Worm (Caenorhabditis elegans) whole organism, young adult: ENCODE results near the gene srv-16.

Experiments
- C17E4.6 ChIP-seq: fragments of 200-800 bp; sonication (Bioruptor generic); IDR thresholded peaks from 2 replicates; pipeline ENCODE4 v1.3.6; 2022; ENCODE audit warnings: missing genetic modification reagents, missing genetic modification characterization, missing compliant biosample characterization
- F10E7.11 ChIP-seq: sonication (generic microtip); optimal IDR thresholded peaks from 2 replicates; lab custom pipeline; 2017; ENCODE audit warnings: mild to moderate bottlenecking, missing genetic modification characterization, moderate library complexity, missing compliant biosample characterization
- F52B5.7 ChIP-seq: sonication (generic microtip); optimal IDR thresholded peaks from 2 replicates; lab custom pipeline; 2016; ENCODE audit warnings: mild to moderate bottlenecking, missing genetic modification characterization, missing compliant biosample characterization
- F57C9.4 ChIP-seq: sonication (generic microtip); optimal IDR thresholded peaks from 2 replicates; lab custom pipeline; 2017; ENCODE audit warnings: mild to moderate bottlenecking, missing genetic modification characterization, missing compliant biosample characterization
- K11D2.4 ChIP-seq: fragments of 200-800 bp; sonication (Bioruptor generic); IDR thresholded peaks from 2 replicates; pipeline ENCODE4 v1.3.6; 2022; ENCODE audit warnings: missing genetic modification reagents, missing genetic modification characterization, missing compliant biosample characterization
- K12H6.12 ChIP-seq: fragments of 200-800 bp; sonication (Bioruptor generic); optimal IDR thresholded peaks from 2 replicates; lab custom pipeline; 2018; ENCODE audit warnings: mild to moderate bottlenecking, missing genetic modification characterization, missing compliant biosample characterization
- Y53G8AR.9 ChIP-seq: fragments of 200-800 bp; sonication (Bioruptor generic); conservative IDR thresholded peaks from 2 replicates; pipeline ENCODE4 v1.3.6; 2022; ENCODE audit warnings: missing genetic modification reagents, missing genetic modification characterization, missing compliant biosample characterization
- Y67H2A.10 ChIP-seq: fragments of 200-800 bp; sonication (Bioruptor generic); conservative IDR thresholded peaks from 2 replicates; pipeline ENCODE4 v1.3.6; 2022; ENCODE audit warnings: missing genetic modification reagents, missing genetic modification characterization, missing compliant biosample characterization
- Y95B8A.8 ChIP-seq: fragments of 200-800 bp; sonication (Bioruptor generic); IDR thresholded peaks from 2 replicates; pipeline ENCODE4 v1.3.6; 2022; ENCODE audit warnings: missing genetic modification reagents, missing genetic modification characterization, missing compliant biosample characterization
- akir-1 ChIP-seq: fragments of 200-800 bp; sonication (Bioruptor generic); optimal IDR thresholded peaks from 2 replicates; lab custom pipeline; 2018; ENCODE audit warnings: mild to moderate bottlenecking, missing genetic modification characterization, moderate library complexity, missing compliant biosample characterization
- ama-1 ChIP-seq, 3 experiments: fragments of 150-350 bp in 1 of 3; sonication (generic microtip) in 2 of 3; optimal IDR thresholded peaks; 2 replicates each; lab custom pipeline; 2014 to 2018; ENCODE audit warnings: missing biosample characterization in 2 of 3, missing genetic modification characterization in 2 of 3, missing genetic modification reagents in 2 of 3
- aptf-3 ChIP-seq: fragments of 200-800 bp; sonication (Bioruptor generic); IDR thresholded peaks from 2 replicates; pipeline ENCODE4 v1.3.6; 2022; ENCODE audit warnings: missing genetic modification characterization, missing compliant biosample characterization
- attf-6 ChIP-seq: fragments of 200-800 bp; sonication (Bioruptor generic); IDR thresholded peaks from 2 replicates; pipeline ENCODE4 v1.3.6; 2022; ENCODE audit warnings: missing genetic modification reagents, missing genetic modification characterization, missing compliant biosample characterization
- bed-1 ChIP-seq: fragments of 200-800 bp; sonication (Bioruptor generic); IDR thresholded peaks from 2 replicates; pipeline ENCODE4 v1.3.6; 2022; ENCODE audit warnings: missing genetic modification reagents, missing genetic modification characterization, missing compliant biosample characterization
- cebp-1 ChIP-seq, 2 experiments: fragments of 200-800 bp in 1 of 2; sonication (Bioruptor generic) in 1 of 2; sonication (generic microtip) in 1 of 2; IDR thresholded peaks in 1 of 2; optimal IDR thresholded peaks in 1 of 2; 2 replicates each; pipeline versions ENCODE4 v1.3.6 to Lab custom; 2017 to 2022; ENCODE audit warnings: missing compliant biosample characterization in 2 of 2, missing genetic modification characterization in 2 of 2, mild to moderate bottlenecking in 1 of 2, missing genetic modification reagents in 1 of 2, moderate library complexity in 1 of 2
- ceh-79 ChIP-seq: sonication (generic microtip); optimal IDR thresholded peaks from 2 replicates; lab custom pipeline; 2017; ENCODE audit warnings: mild to moderate bottlenecking, missing genetic modification characterization, missing compliant biosample characterization
- dox-1 ChIP-seq: fragments of 200-800 bp; sonication (Bioruptor generic); IDR thresholded peaks from 2 replicates; pipeline ENCODE4 v1.3.6; 2022; ENCODE audit warnings: missing genetic modification reagents, missing genetic modification characterization, missing compliant biosample characterization
- dpff-1 ChIP-seq: sonication (generic microtip); optimal IDR thresholded peaks from 2 replicates; lab custom pipeline; 2017; ENCODE audit warnings: mild to moderate bottlenecking, missing genetic modification characterization, missing compliant biosample characterization
- egl-18 ChIP-seq: fragments of 200-800 bp; sonication (Bioruptor generic); IDR thresholded peaks from 2 replicates; pipeline ENCODE4 v1.3.6; 2022; ENCODE audit warnings: missing genetic modification reagents, missing genetic modification characterization, missing compliant biosample characterization
- egrh-3 ChIP-seq: fragments of 200-800 bp; sonication (Bioruptor generic); IDR thresholded peaks from 2 replicates; pipeline ENCODE4 v1.3.6; 2022; ENCODE audit warnings: missing genetic modification reagents, missing genetic modification characterization, missing compliant biosample characterization
- ets-4 ChIP-seq: fragments of 200-800 bp; sonication (Bioruptor generic); optimal IDR thresholded peaks from 2 replicates; lab custom pipeline; 2018; ENCODE audit warnings: mild to moderate bottlenecking, missing genetic modification characterization, missing compliant biosample characterization
- fkh-3 ChIP-seq: sonication (generic microtip); optimal IDR thresholded peaks from 2 replicates; lab custom pipeline; 2016; ENCODE audit warnings: mild to moderate bottlenecking, missing genetic modification characterization, missing compliant biosample characterization
- him-1 ChIP-seq: sonication (generic microtip); optimal IDR thresholded peaks from 2 replicates; lab custom pipeline; 2016; ENCODE audit warnings: missing genotype, missing genetic modification reagents, missing genetic modification characterization, missing compliant biosample characterization
- hlh-12 ChIP-seq: sonication (generic microtip); optimal IDR thresholded peaks from 2 replicates; lab custom pipeline; 2016; ENCODE audit warnings: missing genetic modification characterization, missing compliant biosample characterization
- hsf-1 ChIP-seq: fragments of 200-800 bp; sonication (Bioruptor generic); IDR thresholded peaks from 2 replicates; pipeline ENCODE4 v1.3.6; 2022; ENCODE audit warnings: missing genetic modification reagents, missing genetic modification characterization, missing compliant biosample characterization
- lag-1 ChIP-seq: fragments of 200-800 bp; sonication (Bioruptor generic); IDR thresholded peaks from 2 replicates; pipeline ENCODE4 v1.3.6; 2022; ENCODE audit warnings: missing genetic modification reagents, missing genetic modification characterization, missing compliant biosample characterization
- let-526 ChIP-seq: fragments of 200-800 bp; sonication (Bioruptor generic); IDR thresholded peaks from 2 replicates; pipeline ENCODE4 v1.3.6; 2022; ENCODE audit warnings: missing genetic modification reagents, missing genetic modification characterization, missing compliant biosample characterization
- let-607 ChIP-seq, 2 experiments: fragments of 200-800 bp in 1 of 2; sonication (Bioruptor generic) in 1 of 2; sonication (generic microtip) in 1 of 2; optimal IDR thresholded peaks; 2 replicates each; lab custom pipeline; 2016 to 2018; ENCODE audit warnings: mild to moderate bottlenecking in 2 of 2, missing compliant biosample characterization in 2 of 2, missing genetic modification characterization in 2 of 2, moderate library complexity in 2 of 2, missing genotype in 1 of 2
- lin-26 ChIP-seq: fragments of 200-800 bp; sonication (Bioruptor generic); IDR thresholded peaks from 2 replicates; pipeline ENCODE4 v1.3.6; 2022; ENCODE audit warnings: missing genetic modification reagents, missing genetic modification characterization, missing compliant biosample characterization
- lin-40 ChIP-seq: sonication (generic microtip); optimal IDR thresholded peaks from 2 replicates; lab custom pipeline; 2016; ENCODE audit warnings: missing genetic modification characterization, mild to moderate bottlenecking, missing compliant biosample characterization, missing genotype, missing genetic modification reagents
- lin-54 ChIP-seq: fragments of 200-800 bp; sonication (Bioruptor generic); optimal IDR thresholded peaks from 2 replicates; lab custom pipeline; 2018; ENCODE audit warnings: mild to moderate bottlenecking, missing genetic modification characterization, missing compliant biosample characterization
- madf-8 ChIP-seq: fragments of 200-800 bp; sonication (Bioruptor generic); conservative IDR thresholded peaks from 2 replicates; pipeline ENCODE4 v1.3.6; 2022; ENCODE audit warnings: missing genetic modification reagents, missing genetic modification characterization, missing compliant biosample characterization
- mcd-1 ChIP-seq: fragments of 200-800 bp; sonication (Bioruptor generic); IDR thresholded peaks from 2 replicates; pipeline ENCODE4 v1.3.6; 2022; ENCODE audit warnings: missing genetic modification reagents, missing genetic modification characterization, missing compliant biosample characterization
- mxl-1 ChIP-seq: sonication (generic microtip); optimal IDR thresholded peaks from 2 replicates; lab custom pipeline; 2016; ENCODE audit warnings: missing genetic modification characterization, missing compliant biosample characterization
- nfyb-1 ChIP-seq: fragments of 200-800 bp; sonication (Bioruptor generic); IDR thresholded peaks from 2 replicates; pipeline ENCODE4 v1.3.6; 2022; ENCODE audit warnings: missing genetic modification reagents, missing genetic modification characterization, missing compliant biosample characterization
- nhr-120 ChIP-seq: fragments of 200-800 bp; sonication (Bioruptor generic); IDR thresholded peaks from 2 replicates; pipeline ENCODE4 v1.3.6; 2022; ENCODE audit warnings: missing genetic modification characterization, missing compliant biosample characterization
- nhr-179 ChIP-seq: sonication (generic microtip); optimal IDR thresholded peaks from 2 replicates; lab custom pipeline; 2016; ENCODE audit warnings: mild to moderate bottlenecking, missing genetic modification characterization, missing compliant biosample characterization
- nhr-27 ChIP-seq: fragments of 200-800 bp; sonication (Bioruptor generic); optimal IDR thresholded peaks from 2 replicates; lab custom pipeline; 2018; ENCODE audit warnings: mild to moderate bottlenecking, missing genetic modification characterization, moderate library complexity, missing compliant biosample characterization
- nhr-80 ChIP-seq: sonication (generic microtip); optimal IDR thresholded peaks from 2 replicates; lab custom pipeline; 2016; ENCODE audit warnings: missing genetic modification characterization, missing compliant biosample characterization
- pha-4 ChIP-seq: fragments of 150-350 bp; sonication (generic microtip); optimal IDR thresholded peaks from 2 replicates; lab custom pipeline; 2014; ENCODE audit warnings: missing biosample characterization, missing genetic modification reagents, missing genetic modification characterization
- sea-2 ChIP-seq: fragments of 200-800 bp; sonication (Bioruptor generic); IDR thresholded peaks from 2 replicates; pipeline ENCODE4 v1.3.6; 2022; ENCODE audit warnings: missing genetic modification characterization, missing compliant biosample characterization
- snpc-1.3 ChIP-seq: sonication (generic microtip); optimal IDR thresholded peaks from 2 replicates; lab custom pipeline; 2017; ENCODE audit warnings: missing genetic modification characterization, mild to moderate bottlenecking, missing compliant biosample characterization, antibody characterized with exemption, moderate library complexity, missing genotype, missing genetic modification reagents; ENCODE audit not compliant: insufficient read depth
- snpc-4 ChIP-seq, 5 experiments: fragments of 150-350 bp in 1 of 5; sonication (generic microtip) in 4 of 5; optimal IDR thresholded peaks; 2 replicates each; lab custom pipeline; 2014 to 2018; ENCODE audit warnings: missing genetic modification characterization in 5 of 5, missing biosample characterization in 3 of 5, antibody characterized with exemption in 2 of 5, mild to moderate bottlenecking in 2 of 5, missing compliant biosample characterization in 2 of 5, missing genotype in 2 of 5, moderate library complexity in 2 of 5, missing genetic modification reagents in 1 of 5
- tbx-9 ChIP-seq: sonication (generic microtip); optimal IDR thresholded peaks from 2 replicates; lab custom pipeline; 2016; ENCODE audit warnings: borderline replicate concordance, missing genetic modification characterization, inconsistent platforms, missing compliant biosample characterization
- xnd-1 ChIP-seq: sonication (generic microtip); optimal IDR thresholded peaks from 2 replicates; lab custom pipeline; 2016; ENCODE audit warnings: missing genotype, missing genetic modification reagents, missing genetic modification characterization, missing compliant biosample characterization
- zfh-2 ChIP-seq: fragments of 200-800 bp; sonication (Bioruptor generic); conservative IDR thresholded peaks from 2 replicates; pipeline ENCODE4 v1.3.6; 2022; ENCODE audit warnings: missing genetic modification reagents, missing genetic modification characterization, missing compliant biosample characterization
- ztf-28 ChIP-seq: fragments of 200-800 bp; sonication (Bioruptor generic); IDR thresholded peaks from 2 replicates; pipeline ENCODE4 v1.3.6; 2022; ENCODE audit warnings: missing genetic modification reagents, missing genetic modification characterization, missing compliant biosample characterization

Gene srv-16

DNA sequence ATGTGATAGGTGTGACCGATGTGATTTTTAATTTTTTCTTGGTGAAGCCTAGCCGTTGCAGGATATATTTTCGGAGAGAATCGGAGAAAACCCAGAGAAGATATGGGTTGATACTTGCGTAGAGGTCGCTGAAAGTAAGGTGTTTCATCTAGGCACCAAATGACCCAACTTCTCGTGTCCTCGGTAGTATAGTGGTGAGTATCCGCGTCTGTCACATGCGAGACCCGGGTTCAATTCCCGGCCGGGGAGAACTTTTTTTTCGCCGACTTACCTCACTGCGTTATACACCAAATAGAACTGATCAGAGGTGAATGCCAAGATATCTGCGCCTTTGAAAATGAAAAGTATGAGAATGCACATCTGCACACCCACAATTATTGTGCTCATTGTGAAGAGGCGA, 1.9 kb downstream of the srv-16 start (continued):
- TF ChIP-seq K12H6.12 (tag; lab: Kevin White, UChicago), result no peak
- peak; percentile 77; the same call in 1 of the 2 replicates for TF ChIP-seq ztf-28 (GFP tag; lab: Robert Waterston, UW)
- peak; percentile 76 for TF ChIP-seq hsf-1
- TF ChIP-seq xnd-1 (tag; lab: Kevin White, UChicago), result no peak
- peak; percentile 65 for TF ChIP-seq F52B5.7 (tag; lab: Kevin White, UChicago)
- TF ChIP-seq sea-2 (GFP tag; lab: Robert Waterston, UW), result no peak
- peak; percentile 63; the same call in 1 of the 2 replicates for TF ChIP-seq nfyb-1 (GFP tag; lab: Robert Waterston, UW)
- TF ChIP-seq akir-1 (GFP tag; lab: Kevin White, UChicago), result no peak
- peak; percentile 49 for TF ChIP-seq mxl-1 (tag; lab: Kevin White, UChicago)
- TF ChIP-seq C17E4.6 (GFP tag; lab: Robert Waterston, UW), result no peak
- no peak for TF ChIP-seq nhr-179 (tag; lab: Kevin White, UChicago)
- no peak for TF ChIP-seq nhr-120 (GFP tag; lab: Robert Waterston, UW)
- TF ChIP-seq lin-26 (GFP tag; lab: Robert Waterston, UW), result peak; percentile 93
- TF ChIP-seq let-607 (tag; optimal IDR thresholded peaks at IDR 0.05; lab: Kevin White, UChicago), result peak; percentile 18 to 27
- peak; percentile 74 for TF ChIP-seq dox-1 (GFP tag; lab: Robert Waterston, UW)
- TF ChIP-seq nhr-80, result no peak
- TF ChIP-seq cebp-1 (GFP tag; IDR thresholded peaks at IDR 0.05; lab: Robert Waterston, UW), result no peak
- peak; percentile 52 for TF ChIP-seq cebp-1 (tag; optimal IDR thresholded peaks at IDR 0.05; lab: Kevin White, UChicago)
- TF ChIP-seq ama-1 (optimal IDR thresholded peaks at IDR 0.05; lab: Kevin White, UChicago), result no peak
- peak in 1 of 2 experiments; percentile 80 for TF ChIP-seq ama-1 (GFP tag; optimal IDR thresholded peaks at IDR 0.05; lab: Kevin White, UChicago)
- TF ChIP-seq lin-54 (GFP tag; lab: Kevin White, UChicago), result peak; percentile 37
- TF ChIP-seq snpc-1.3, result peak; percentile 68
- no peak for TF ChIP-seq ets-4 (GFP tag; lab: Kevin White, UChicago)
- TF ChIP-seq nhr-27, result no peak
- no peak for TF ChIP-seq aptf-3 (GFP tag; lab: Robert Waterston, UW)
- TF ChIP-seq snpc-4 (GFP tag; optimal IDR thresholded peaks at IDR 0.05; lab: Kevin White, UChicago), result peak; percentile 87
- TF ChIP-seq snpc-4 (tag; optimal IDR thresholded peaks at IDR 0.05; lab: Kevin White, UChicago), result peak; percentile 51 to 96 (median 92)
- TF ChIP-seq Y67H2A.10 (GFP tag; lab: Robert Waterston, UW), result no peak
- no peak; the same call in 1 of the 2 replicates for TF ChIP-seq zfh-2
- no peak for TF ChIP-seq lag-1 (GFP tag; lab: Robert Waterston, UW)
- no peak for TF ChIP-seq F57C9.4 (tag; lab: Kevin White, UChicago)
- no peak for TF ChIP-seq tbx-9 (tag; lab: Kevin White, UChicago)
- 0 out of 2 replicates have a peak, but pooled peaks have one; percentile 43 for TF ChIP-seq Y95B8A.8 (GFP tag; lab: Robert Waterston, UW)
- no peak for TF ChIP-seq K11D2.4 (GFP tag; lab: Robert Waterston, UW)
- peak; percentile 7 for TF ChIP-seq him-1 (tag; lab: Kevin White, UChicago)
- TF ChIP-seq hlh-12, result no peak
- TF ChIP-seq mcd-1 (GFP tag; lab: Robert Waterston, UW), result peak; percentile 50
- peak; percentile 76 for TF ChIP-seq let-526 (GFP tag; lab: Robert Waterston, UW)
- no peak; the same call in 1 of the 2 replicates for TF ChIP-seq Y53G8AR.9 (GFP tag; lab: Robert Waterston, UW)
- TF ChIP-seq lin-40 (tag; lab: Kevin White, UChicago), result peak; percentile 24
- TF ChIP-seq dpff-1 (tag; lab: Kevin White, UChicago), result no peak
- 0 out of 2 replicates have a peak, but pooled peaks have one; percentile 7 for TF ChIP-seq egrh-3 (GFP tag; lab: Robert Waterston, UW)
- peak; percentile 97 for TF ChIP-seq attf-6
- no peak for TF ChIP-seq bed-1 (GFP tag; lab: Robert Waterston, UW)
- TF ChIP-seq ceh-79, result no peak
- TF ChIP-seq F10E7.11 (tag; lab: Kevin White, UChicago), result no peak
- no peak for TF ChIP-seq fkh-3 (tag; lab: Kevin White, UChicago)
- TF ChIP-seq pha-4 (tag; lab: Kevin White, UChicago), result no peak
- 0 out of 2 replicates have a peak, but pooled peaks have one; percentile 44 for TF ChIP-seq egl-18 (GFP tag; lab: Robert Waterston, UW)
- TF ChIP-seq madf-8, result no peak
